Worm (Caenorhabditis elegans): ENCODE measurements around the gene srh-80.
"Not testable (repeated sequence)": the region's sequence is repeated elsewhere in the genome, so short reads cannot be mapped to it uniquely, and the experiment has no call there.

DNA sequence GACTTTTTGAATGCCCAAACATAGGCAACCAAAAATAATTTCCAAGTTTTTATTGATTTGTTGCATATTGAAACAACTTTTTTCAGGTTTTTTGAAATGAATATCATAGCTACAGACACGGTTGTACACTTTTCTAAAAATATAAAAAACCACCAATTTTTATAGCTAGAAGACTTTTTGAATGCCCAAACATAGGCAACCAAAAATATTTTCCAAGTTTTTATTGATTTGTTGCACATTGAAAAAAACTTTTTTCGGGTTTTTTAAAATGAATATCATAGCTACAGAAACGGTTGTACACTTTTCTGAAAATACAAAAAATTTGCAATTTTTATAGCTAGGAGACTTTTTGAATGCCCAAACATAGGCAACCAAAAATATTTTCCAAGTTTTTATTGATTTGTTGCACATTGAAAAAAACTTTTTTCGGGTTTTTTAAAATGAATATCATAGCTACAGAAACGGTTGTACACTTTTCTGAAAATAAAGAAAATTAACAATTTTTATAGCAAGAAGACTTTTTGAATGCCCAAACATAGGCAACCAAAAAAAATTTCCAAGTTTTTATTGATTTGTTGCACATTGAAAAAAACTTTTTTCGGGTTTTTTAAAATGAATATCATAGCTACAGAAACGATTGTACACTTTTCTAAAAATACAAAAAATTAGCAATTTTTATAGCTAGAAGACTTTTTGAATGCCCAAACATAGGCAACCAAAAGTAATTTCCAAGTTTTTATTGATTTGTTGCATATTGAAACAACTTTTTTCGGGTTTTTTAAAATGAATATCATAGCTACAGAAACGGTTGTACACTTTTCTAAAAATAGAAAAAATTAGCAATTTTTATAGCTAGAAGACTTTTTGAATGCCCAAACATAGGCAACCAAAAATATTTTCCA is 45.6 kb downstream of the srh-80 start:
- TF ChIP-seq zag-1, nhr-77 (tag; optimal IDR thresholded peaks at IDR 0.05): not testable (repeated sequence)
- peak in 1 of 2 experiments; percentile 52 for TF ChIP-seq mdl-1 (tag; optimal IDR thresholded peaks at IDR 0.05)
